Worm (Caenorhabditis elegans): ENCODE measurements around the gene srx-105.

- TF ChIP-seq nhr-11 (tag; optimal IDR thresholded peaks at IDR 0.05) (no peak), unc-62 (GFP tag; optimal IDR thresholded peaks at IDR 0.05) (no peak)
These were observed 26.8 kb upstream of the srx-105 start, which contains the start of gene C46E10.8 for ce11 chrII:3727996-3728395.

All from whole organism, L3 larva.